Fruit fly (Drosophila melanogaster): Measurements from ENCODE around the gene Plzf.
A peak's percentile ranks its signal among the peaks of the same experiment; 100 is the strongest.

Gene Plzf

dm6 chr2L:12011682-12012655 lies 36.7 kb downstream of the Plzf start:
- TF ChIP-seq Sox15 (GFP tag; optimal IDR thresholded peaks at IDR 0.05) (no peak), ss (GFP tag; optimal IDR thresholded peaks at IDR 0.05) (peak; percentile 75 to 78), CG10669 (GFP tag; optimal IDR thresholded peaks at IDR 0.05) (peak; percentile 59), Eip78C (GFP tag) (peak; percentile 86), Gug (GFP tag; IDR thresholded peaks at IDR 0.05) (no peak), fd85E (GFP tag; optimal IDR thresholded peaks at IDR 0.05) (no peak), CG6276 (GFP tag; optimal IDR thresholded peaks at IDR 0.05) (peak; percentile 39), Eip75B (GFP tag; optimal IDR thresholded peaks at IDR 0.05) (peak; percentile 90), eg (GFP tag; IDR thresholded peaks at IDR 0.05) (no peak), CG9139 (GFP tag; optimal IDR thresholded peaks at IDR 0.05) (peak; percentile 56), Ets96B (tag; optimal IDR thresholded peaks at IDR 0.05) (peak; percentile 54), CG8632 (GFP tag; optimal IDR thresholded peaks at IDR 0.05) (no peak), esn (GFP tag; optimal IDR thresholded peaks at IDR 0.05) (peak; percentile 82), OdsH (GFP tag; optimal IDR thresholded peaks at IDR 0.05) (peak; percentile 31), CG15336 (GFP tag; IDR thresholded peaks at IDR 0.05) (no peak), fkh (GFP tag; optimal IDR thresholded peaks at IDR 0.05) (peak; percentile 85), CG7368 (GFP tag; optimal IDR thresholded peaks at IDR 0.05) (peak; percentile 60), Smox (GFP tag; optimal IDR thresholded peaks at IDR 0.05) (peak; percentile 73), CG6163 (GFP tag; IDR thresholded peaks at IDR 0.05) (no peak), CG6808 (GFP tag; optimal IDR thresholded peaks at IDR 0.05) (peak; percentile 69), dac (GFP tag; optimal IDR thresholded peaks at IDR 0.05) (peak; percentile 27), net (GFP tag; optimal IDR thresholded peaks at IDR 0.05) (peak; percentile 89), CG8119 (GFP tag; IDR thresholded peaks at IDR 0.05) (no peak), CG11762 (GFP tag; optimal IDR thresholded peaks at IDR 0.05; ENCODE audit: insufficient read depth) (peak; percentile 21), lz (GFP tag; optimal IDR thresholded peaks at IDR 0.05) (peak; percentile 82), Hr39 (GFP tag; optimal IDR thresholded peaks at IDR 0.05) (peak; percentile 71), Hr38 (GFP tag; optimal IDR thresholded peaks at IDR 0.05) (no peak), CG3032 (tag; optimal IDR thresholded peaks at IDR 0.05) (peak; percentile 72), cyc (GFP tag; optimal IDR thresholded peaks at IDR 0.05) (peak; percentile 87), CG10631 (GFP tag; optimal IDR thresholded peaks at IDR 0.05) (no peak), svp (GFP tag) (peak; percentile 100), CG11294 (GFP tag; IDR thresholded peaks at IDR 0.05) (no peak), pdm3 (GFP tag; optimal IDR thresholded peaks at IDR 0.05) (peak; percentile 52), acj6 (GFP tag; optimal IDR thresholded peaks at IDR 0.05) (peak; percentile 22), topi (GFP tag; optimal IDR thresholded peaks at IDR 0.05) (peak; percentile 80), CG1621 (tag; optimal IDR thresholded peaks at IDR 0.05) (peak; percentile 82), CG16779 (tag; optimal IDR thresholded peaks at IDR 0.05) (peak; percentile 53), Hr4 (GFP tag; optimal IDR thresholded peaks at IDR 0.05) (peak; percentile 57), CG8319 (GFP tag; optimal IDR thresholded peaks at IDR 0.05) (peak; percentile 40), Lpt (GFP tag; optimal IDR thresholded peaks at IDR 0.05) (peak; percentile 54), fd59A (GFP tag; optimal IDR thresholded peaks at IDR 0.05) (peak; percentile 41), Met (GFP tag; optimal IDR thresholded peaks at IDR 0.05) (peak; percentile 85), CG3919 (GFP tag; optimal IDR thresholded peaks at IDR 0.05) (peak; percentile 84), CG11902 (GFP tag; optimal IDR thresholded peaks at IDR 0.05) (peak; percentile 31), vri (GFP tag; optimal IDR thresholded peaks at IDR 0.05) (no peak), Sox102F (GFP tag; optimal IDR thresholded peaks at IDR 0.05) (peak; percentile 83), CG31627 (GFP tag; optimal IDR thresholded peaks at IDR 0.05) (peak; percentile 73), CG6854 (GFP tag; optimal IDR thresholded peaks at IDR 0.05) (peak; percentile 90), salr (GFP tag; optimal IDR thresholded peaks at IDR 0.05) (peak; percentile 1 to 47), Ets21C (GFP tag; optimal IDR thresholded peaks at IDR 0.05) (peak; percentile 61)

Data from whole organism, prepupa.